Fruit fly (Drosophila melanogaster): Measurements from ENCODE around the gene Wdr81.

DNA sequence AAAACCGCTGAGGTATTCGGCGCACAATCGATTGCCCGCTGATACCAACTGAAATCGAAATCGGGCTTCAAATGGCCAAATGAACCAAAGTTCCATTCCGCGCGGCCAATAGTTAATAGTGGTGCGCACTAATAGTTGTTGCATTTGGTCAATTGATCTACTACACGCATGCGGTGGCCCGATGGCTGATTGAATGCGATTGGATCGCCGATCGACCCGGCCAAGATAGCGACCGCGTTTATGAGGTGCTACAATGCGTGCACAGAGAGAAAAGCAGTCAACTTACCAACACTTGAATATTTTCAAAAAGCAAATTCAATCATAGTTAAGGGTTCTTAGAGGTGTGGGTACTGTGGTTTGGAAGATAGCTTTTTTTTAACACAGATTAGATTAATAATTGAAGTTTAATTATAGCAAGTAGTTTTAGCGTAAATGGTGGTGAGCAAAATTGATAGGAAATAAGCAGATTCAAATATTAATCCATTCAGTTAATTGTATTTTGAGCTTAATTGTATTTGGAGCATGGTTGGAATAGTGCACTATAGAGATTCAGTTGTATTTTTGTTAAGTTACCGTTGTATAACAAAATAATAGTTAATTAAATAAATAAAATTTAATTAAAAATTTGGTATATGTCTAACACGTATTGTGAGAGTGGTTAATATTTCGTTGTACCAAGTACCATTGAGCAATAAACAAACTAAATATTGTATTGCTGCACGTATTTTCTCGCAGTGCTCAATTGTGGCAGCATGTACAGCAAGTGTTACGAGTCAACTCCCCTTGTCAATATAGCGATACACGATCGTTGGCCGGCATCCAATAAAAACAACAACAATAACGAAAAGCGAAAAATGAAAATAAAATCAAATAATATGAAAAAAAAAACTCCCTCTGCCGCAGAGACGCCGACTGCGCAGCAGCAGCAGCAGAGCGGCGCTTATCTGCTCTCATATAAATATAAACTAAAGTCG is 6.0 kb upstream of the Wdr81 start:
- TF ChIP-seq salr (GFP tag; optimal IDR thresholded peaks at IDR 0.05) (peak; percentile 47 to 88), CG16779 (tag; optimal IDR thresholded peaks at IDR 0.05) (peak; percentile 67), fd59A (GFP tag; optimal IDR thresholded peaks at IDR 0.05) (peak; percentile 71), Blimp-1 (GFP tag; optimal IDR thresholded peaks at IDR 0.05) (peak; percentile 58), Gug (GFP tag; IDR thresholded peaks at IDR 0.05) (peak; percentile 56), esn (GFP tag; optimal IDR thresholded peaks at IDR 0.05) (peak; percentile 84), Eip93F (GFP tag; optimal IDR thresholded peaks at IDR 0.05) (peak; percentile 29), Sox14 (GFP tag; optimal IDR thresholded peaks at IDR 0.05) (peak; percentile 68), CG32006 (GFP tag; optimal IDR thresholded peaks at IDR 0.05) (peak; percentile 92), CG3032 (tag; optimal IDR thresholded peaks at IDR 0.05) (peak; percentile 78), CG6163 (GFP tag; IDR thresholded peaks at IDR 0.05) (peak; percentile 79; the same call in 2 of the 3 replicates), Ets96B (tag; optimal IDR thresholded peaks at IDR 0.05) (peak; percentile 77)
